Fruit fly (Drosophila melanogaster) whole organism, wandering third instar larva: ENCODE data around the gene Mpcp2.
A peak's percentile ranks its signal among the peaks of the same experiment; 100 is the strongest.

ENCODE experiments used
- Abd-B ChIP-seq: fragments of >200 bp; optimal IDR thresholded peaks from 2 replicates; lab custom pipeline; 2017; ENCODE audit warnings: missing biosample characterization, missing genetic modification characterization
- CG32264 ChIP-seq: fragments of 200-800 bp; sonication (Bioruptor generic); optimal IDR thresholded peaks from 2 replicates; lab custom pipeline; 2016; ENCODE audit warnings: missing biosample characterization, missing genetic modification characterization
- CG9705 ChIP-seq: fragments of 200-800 bp; sonication (Bioruptor generic); optimal IDR thresholded peaks from 2 replicates; lab custom pipeline; 2018; ENCODE audit warnings: missing biosample characterization, mild to moderate bottlenecking, missing genetic modification characterization
- Dfd ChIP-seq: fragments of >200 bp; optimal IDR thresholded peaks from 2 replicates; lab custom pipeline; 2017; ENCODE audit warnings: missing biosample characterization, missing genetic modification characterization
- Dif ChIP-seq: fragments of 200-275, 200-300 bp; sonication (Bioruptor generic); optimal IDR thresholded peaks from 2 replicates; lab custom pipeline; 2018; ENCODE audit warnings: missing biosample characterization, missing genetic modification characterization; ENCODE audit not compliant: partially characterized antibody
- GATAd ChIP-seq: sonication (Bioruptor generic); optimal IDR thresholded peaks from 2 replicates; lab custom pipeline; 2016; ENCODE audit warnings: missing biosample characterization, missing genetic modification characterization
- HLH106 ChIP-seq: fragments of 200-800 bp; optimal IDR thresholded peaks from 3 replicates; lab custom pipeline; 2019; ENCODE audit warnings: missing biosample characterization, mild to moderate bottlenecking, missing genetic modification characterization, moderate library complexity
- Hnf4 ChIP-seq: fragments of 200-800 bp; sonication (Bioruptor generic); optimal IDR thresholded peaks from 2 replicates; lab custom pipeline; 2016; ENCODE audit warnings: missing biosample characterization, mild to moderate bottlenecking, missing genetic modification characterization
- Hr78 ChIP-seq: fragments of >200 bp; optimal IDR thresholded peaks from 2 replicates; lab custom pipeline; 2017; ENCODE audit warnings: missing biosample characterization, missing genetic modification characterization
- Hr83 ChIP-seq: fragments of 200-300 bp; sonication (Bioruptor generic); optimal IDR thresholded peaks from 2 replicates; lab custom pipeline; 2016; ENCODE audit warnings: missing biosample characterization, mild to moderate bottlenecking, missing genetic modification characterization, moderate library complexity; ENCODE audit not compliant: poor library complexity, severe bottlenecking
- Jra ChIP-seq: sonication (Bioruptor generic); optimal IDR thresholded peaks from 2 replicates; lab custom pipeline; 2016; ENCODE audit warnings: missing biosample characterization, missing genetic modification characterization
- Mio ChIP-seq: sonication (Bioruptor generic); optimal IDR thresholded peaks from 2 replicates; lab custom pipeline; 2016; ENCODE audit warnings: missing biosample characterization, missing genetic modification characterization
- Myc ChIP-seq: fragments of >200 bp; optimal IDR thresholded peaks from 2 replicates; lab custom pipeline; 2017
- N ChIP-seq: fragments of >200 bp; optimal IDR thresholded peaks from 2 replicates; lab custom pipeline; 2018; ENCODE audit warnings: missing biosample characterization, missing external identifiers, missing genetic modification characterization
- OdsH ChIP-seq: fragments of 200-800 bp; sonication (Bioruptor generic); optimal IDR thresholded peaks from 2 replicates; lab custom pipeline; 2016; ENCODE audit warnings: missing biosample characterization, mild to moderate bottlenecking, missing genetic modification characterization
- Sp1 ChIP-seq: fragments of 200-800 bp; sonication (Bioruptor generic); optimal IDR thresholded peaks from 3 replicates; lab custom pipeline; 2019; ENCODE audit warnings: missing biosample characterization, mild to moderate bottlenecking, missing genetic modification characterization, moderate library complexity
- Vsx2 ChIP-seq: fragments of 200-300, 225-300 bp; sonication (Bioruptor generic); optimal IDR thresholded peaks from 2 replicates; lab custom pipeline; 2018; ENCODE audit warnings: missing biosample characterization, missing genetic modification characterization; ENCODE audit not compliant: partially characterized antibody
- brk ChIP-seq: fragments of 200-800 bp; sonication (Bioruptor generic); optimal IDR thresholded peaks from 2 replicates; lab custom pipeline; 2016; ENCODE audit warnings: missing biosample characterization, mild to moderate bottlenecking, missing genetic modification characterization
- dl ChIP-seq, 2 experiments: fragments of 175-275, 200-275 bp in 1 of 2; fragments of 200-275 bp in 1 of 2; sonication (Bioruptor generic); optimal IDR thresholded peaks; lab custom pipeline; 2018; ENCODE audit warnings: mild to moderate bottlenecking in 2 of 2, missing biosample characterization in 2 of 2, missing genetic modification characterization in 2 of 2, moderate library complexity in 2 of 2; ENCODE audit not compliant: partially characterized antibody in 2 of 2, insufficient read depth in 1 of 2
- dmrt93B ChIP-seq: fragments of 200-800 bp; sonication (Bioruptor generic); optimal IDR thresholded peaks from 2 replicates; lab custom pipeline; 2018; ENCODE audit warnings: missing biosample characterization, mild to moderate bottlenecking, missing genetic modification characterization
- dsf ChIP-seq: sonication (Bioruptor generic); optimal IDR thresholded peaks from 2 replicates; lab custom pipeline; 2016; ENCODE audit warnings: missing biosample characterization, missing genetic modification characterization, borderline replicate concordance
- ey ChIP-seq: fragments of 200-800 bp; sonication (Bioruptor generic); optimal IDR thresholded peaks from 2 replicates; lab custom pipeline; 2016; ENCODE audit warnings: missing biosample characterization, missing genetic modification characterization
- foxo ChIP-seq, 2 experiments: fragments of 200-800 bp; sonication (Bioruptor generic); optimal IDR thresholded peaks; 2 replicates in 1 of 2; 3 replicates in 1 of 2; lab custom pipeline; 2016 to 2017; ENCODE audit warnings: missing biosample characterization in 2 of 2, missing genetic modification characterization in 2 of 2
- fru ChIP-seq: fragments of 200-800 bp; sonication (Bioruptor generic); optimal IDR thresholded peaks from 3 replicates; lab custom pipeline; 2016; ENCODE audit warnings: missing biosample characterization, mild to moderate bottlenecking, missing genetic modification characterization
- h ChIP-seq: fragments of 200-800 bp; sonication (Bioruptor generic); optimal IDR thresholded peaks from 3 replicates; lab custom pipeline; 2016; ENCODE audit warnings: missing biosample characterization, mild to moderate bottlenecking, missing genetic modification characterization
- lola ChIP-seq: fragments of >200 bp; optimal IDR thresholded peaks from 2 replicates; lab custom pipeline; 2017; ENCODE audit warnings: missing biosample characterization, missing genetic modification characterization
- psq ChIP-seq: fragments of 200-800 bp; sonication (Bioruptor generic); optimal IDR thresholded peaks from 3 replicates; lab custom pipeline; 2017; ENCODE audit warnings: missing biosample characterization, mild to moderate bottlenecking, missing genetic modification characterization, moderate library complexity
- rgr ChIP-seq: fragments of 200-800 bp; sonication (Bioruptor generic); optimal IDR thresholded peaks from 3 replicates; lab custom pipeline; 2016; ENCODE audit warnings: missing biosample characterization, mild to moderate bottlenecking, missing genetic modification characterization
- sage ChIP-seq: fragments of 200-800 bp; sonication (Bioruptor generic); optimal IDR thresholded peaks from 2 replicates; lab custom pipeline; 2016; ENCODE audit warnings: missing biosample characterization, mild to moderate bottlenecking, missing genetic modification characterization
- sv ChIP-seq: fragments of 200-800 bp; sonication (Bioruptor generic); optimal IDR thresholded peaks from 3 replicates; lab custom pipeline; 2016; ENCODE audit warnings: missing biosample characterization, missing genetic modification characterization
- usp ChIP-seq: fragments of >200 bp; optimal IDR thresholded peaks from 2 replicates; lab custom pipeline; 2017; ENCODE audit warnings: missing biosample characterization, missing genetic modification characterization
- woc ChIP-seq: sonication (Bioruptor generic); optimal IDR thresholded peaks from 2 replicates; lab custom pipeline; 2016; ENCODE audit warnings: missing biosample characterization, mild to moderate bottlenecking, missing genetic modification characterization

Gene Mpcp2

dm6 chr3L:14550839-14551415 lies 13.5 kb downstream of the Mpcp2 start, which contains the start of gene Gbs-70E (continued):
- peak; percentile 9 for TF ChIP-seq GATAd
- TF ChIP-seq Vsx2 (GFP tag; lab: Kevin White, UChicago), result peak; percentile 51
- peak; percentile 87 for TF ChIP-seq CG9705 (GFP tag; lab: Kevin White, UChicago)
- TF ChIP-seq rgr (GFP tag; lab: Kevin White, UChicago), result peak; percentile 96
- TF ChIP-seq OdsH (GFP tag; lab: Kevin White, UChicago), result peak; percentile 97
- TF ChIP-seq sage, result peak; percentile 69

dm6 chr3L:14551621-14552020 lies 14.2 kb downstream of the Mpcp2 start:
- no peak for TF ChIP-seq lola
- TF ChIP-seq fru (GFP tag; lab: Kevin White, UChicago), result no peak
- no peak for TF ChIP-seq Vsx2 (GFP tag; lab: Kevin White, UChicago)
- TF ChIP-seq ey (GFP tag; lab: Kevin White, UChicago), result no peak
- TF ChIP-seq brk, result no peak
- TF ChIP-seq foxo (GFP tag; optimal IDR thresholded peaks at IDR 0.05; lab: Kevin White, UChicago), result no peak
- TF ChIP-seq sv (GFP tag; lab: Kevin White, UChicago), result no peak
- TF ChIP-seq dl (GFP tag; optimal IDR thresholded peaks at IDR 0.05; lab: Kevin White, UChicago; ENCODE audit: insufficient read depth in 1 of 2, partially characterized antibody in 2 of 2), result no peak
- TF ChIP-seq Hnf4 (GFP tag; lab: Kevin White, UChicago), result no peak
- TF ChIP-seq Myc, result no peak

dm6 chr3L:14552041-14552924 lies 14.8 kb downstream of the Mpcp2 start:
- TF ChIP-seq Jra (GFP tag; lab: Kevin White, UChicago), result no peak
- no peak for TF ChIP-seq lola
- TF ChIP-seq Hr83 (GFP tag; lab: Kevin White, UChicago), result no peak
- TF ChIP-seq HLH106 (tag; lab: Kevin White, UChicago), result no peak
- no peak for TF ChIP-seq Abd-B (GFP tag; lab: Kevin White, UChicago)
- TF ChIP-seq dmrt93B (GFP tag; lab: Kevin White, UChicago), result no peak
- no peak for TF ChIP-seq Dfd
- no peak for TF ChIP-seq GATAd
- no peak for TF ChIP-seq dsf
- TF ChIP-seq fru (GFP tag; lab: Kevin White, UChicago), result no peak
- TF ChIP-seq Dif (GFP tag; lab: Kevin White, UChicago), result no peak
- no peak for TF ChIP-seq usp (GFP tag; lab: Kevin White, UChicago)
- TF ChIP-seq rgr (GFP tag; lab: Kevin White, UChicago), result no peak
- no peak for TF ChIP-seq foxo (GFP tag; optimal IDR thresholded peaks at IDR 0.05; lab: Kevin White, UChicago)
- no peak for TF ChIP-seq Hr78 (GFP tag; lab: Kevin White, UChicago)
- TF ChIP-seq Vsx2 (GFP tag; lab: Kevin White, UChicago), result no peak
- no peak for TF ChIP-seq OdsH (GFP tag; lab: Kevin White, UChicago)
- no peak for TF ChIP-seq woc (GFP tag; lab: Kevin White, UChicago)
- no peak for TF ChIP-seq CG32264 (GFP tag; lab: Kevin White, UChicago)
- TF ChIP-seq, all 38 proteins: peak for 0

- TF ChIP-seq Sp1 (GFP tag; lab: Kevin White, UChicago) (peak; percentile 15), sage (no peak), h (GFP tag; lab: Kevin White, UChicago) (peak; percentile 42), Mio (GFP tag; lab: Kevin White, UChicago) (no peak), N (GFP tag; lab: Kevin White, UChicago) (no peak), sv (GFP tag; lab: Kevin White, UChicago) (no peak), ey (GFP tag; lab: Kevin White, UChicago) (peak; percentile 55), rgr (GFP tag; lab: Kevin White, UChicago) (peak; percentile 38), foxo (GFP tag; optimal IDR thresholded peaks at IDR 0.05; lab: Kevin White, UChicago) (peak in 1 of 2 experiments; percentile 61), fru (GFP tag; lab: Kevin White, UChicago) (peak; percentile 59), psq (GFP tag; lab: Kevin White, UChicago) (peak; percentile 10)
Measured at dm6 chr3L:14552925-14553239, 15.4 kb downstream of the Mpcp2 start.
